Worm (Caenorhabditis elegans): ENCODE results near the gene C50C3.19.

DNA sequence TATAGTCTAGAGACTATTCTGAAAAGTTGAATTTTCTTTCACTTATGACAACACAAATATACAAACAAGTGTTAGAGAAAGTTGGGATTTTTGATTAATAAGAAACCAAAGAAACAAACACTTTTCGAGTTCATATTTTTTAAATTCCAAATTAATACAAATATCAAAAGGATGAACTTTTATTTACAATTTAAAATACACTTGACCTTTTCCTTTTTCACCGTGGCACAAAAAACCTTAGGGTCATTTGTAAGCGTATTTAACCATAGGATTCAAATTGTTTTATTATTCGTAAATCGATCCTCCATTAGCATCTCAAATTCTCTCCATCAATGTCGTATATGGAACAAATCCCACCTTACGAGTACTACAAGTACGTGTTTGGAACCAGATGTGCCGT is 45.3 kb downstream of the C50C3.19 start, which contains the start of gene C02F5.5:
- TF ChIP-seq nhr-77 (tag; optimal IDR thresholded peaks at IDR 0.05) = no peak
- no peak for TF ChIP-seq mab-5 (tag; optimal IDR thresholded peaks at IDR 0.05)
- no peak for TF ChIP-seq lin-39 (tag; optimal IDR thresholded peaks at IDR 0.05)
- no peak for TF ChIP-seq ztf-11 (tag; optimal IDR thresholded peaks at IDR 0.05)
- no peak for TF ChIP-seq C34F6.9 (tag; optimal IDR thresholded peaks at IDR 0.05)
- TF ChIP-seq ama-1 (optimal IDR thresholded peaks at IDR 0.05) = no peak
